Worm (Caenorhabditis elegans): ENCODE data around the gene str-8.

str-8 gene

DNA sequence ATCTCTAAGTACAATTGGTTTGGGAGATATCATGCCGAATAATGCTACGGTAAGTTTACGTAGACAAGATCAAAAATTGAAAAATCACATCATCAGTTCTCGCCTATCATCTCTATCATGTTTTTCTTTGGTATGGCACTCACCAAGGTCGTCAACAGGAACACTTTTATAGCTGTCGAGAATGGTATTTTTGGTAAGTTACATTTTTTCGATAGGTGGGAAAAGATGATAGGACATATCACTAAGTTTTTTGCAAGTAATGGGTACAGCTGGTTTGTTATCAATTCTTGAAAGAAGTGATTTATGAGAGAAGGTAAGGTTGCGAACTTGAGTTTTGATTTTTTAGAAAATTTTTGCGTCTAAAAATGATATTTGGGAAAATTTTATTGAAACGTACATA is 46.8 kb upstream of the str-8 start (continued):
- no peak for TF ChIP-seq snu-23 (GFP tag; optimal IDR thresholded peaks at IDR 0.05)
- no peak for TF ChIP-seq ceh-63 (GFP tag; optimal IDR thresholded peaks at IDR 0.05)
- TF ChIP-seq C04F5.9 (tag; optimal IDR thresholded peaks at IDR 0.05): no peak
- TF ChIP-seq tbx-2 (tag; optimal IDR thresholded peaks at IDR 0.05): no peak
- TF ChIP-seq grh-1 (GFP tag; IDR thresholded peaks at IDR 0.05): no peak; the same call in 1 of the 2 replicates
- no peak for TF ChIP-seq fkh-8 (tag; optimal IDR thresholded peaks at IDR 0.05)
- no peak for TF ChIP-seq fkh-10 (GFP tag; optimal IDR thresholded peaks at IDR 0.05)
- TF ChIP-seq mdl-1 (tag; optimal IDR thresholded peaks at IDR 0.05): no peak
- TF ChIP-seq sox-4 (tag; optimal IDR thresholded peaks at IDR 0.05): no peak
- no peak for TF ChIP-seq nhr-28 (tag; optimal IDR thresholded peaks at IDR 0.05)
- TF ChIP-seq ama-1 (optimal IDR thresholded peaks at IDR 0.05): no peak
- TF ChIP-seq irx-1 (tag; optimal IDR thresholded peaks at IDR 0.05): no peak
- no peak for TF ChIP-seq nhr-84 (tag; optimal IDR thresholded peaks at IDR 0.05)
- no peak for TF ChIP-seq unc-62 (GFP tag; optimal IDR thresholded peaks at IDR 0.05)
- TF ChIP-seq nhr-76 (tag; optimal IDR thresholded peaks at IDR 0.05): no peak
- no peak for TF ChIP-seq zag-1 (tag; optimal IDR thresholded peaks at IDR 0.05)

- TF ChIP-seq ama-1 (optimal IDR thresholded peaks at IDR 0.05) (no peak), nhr-90 (tag; optimal IDR thresholded peaks at IDR 0.05; ENCODE audit: poor library complexity) (no peak), mep-1 (tag; optimal IDR thresholded peaks at IDR 0.05) (no peak)
These were observed 44.4 kb upstream of the str-8 start, which contains the start of gene Y6E2A.1 for ce11 chrV:15710401-15710800. Y6E2A.1 (minus strand) TSS chrV:15710501.

DNA sequence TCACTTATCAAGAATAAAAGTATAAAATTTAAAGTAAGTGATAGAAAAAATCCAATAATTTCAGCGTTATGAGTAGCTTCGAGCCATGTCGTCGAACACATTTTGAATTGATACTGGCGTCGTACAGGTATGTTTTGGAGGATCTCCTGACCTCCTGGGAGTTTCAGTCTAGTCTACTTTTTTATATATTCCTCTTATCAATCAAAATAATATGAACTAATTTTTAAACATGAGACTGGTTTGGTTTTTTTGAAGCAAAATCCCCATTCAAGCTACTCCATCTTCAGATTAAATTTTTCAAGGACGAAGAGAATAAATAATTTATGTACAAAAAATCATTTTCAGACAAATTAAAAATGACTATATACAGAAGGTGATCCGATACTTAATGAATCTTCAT is 42.9 kb upstream of the str-8 start, which contains the start of gene str-101:
str-101 (minus strand) TSS at position 101 of the 400 bp plus-strand sequence.
- TF ChIP-seq ces-1 (GFP tag; optimal IDR thresholded peaks at IDR 0.05): no peak
- no peak for TF ChIP-seq blmp-1 (tag; optimal IDR thresholded peaks at IDR 0.05)
- TF ChIP-seq nhr-47 (tag; optimal IDR thresholded peaks at IDR 0.05): no peak
- no peak for TF ChIP-seq vab-15 (tag; optimal IDR thresholded peaks at IDR 0.05)
- no peak for TF ChIP-seq fkh-8 (tag; optimal IDR thresholded peaks at IDR 0.05)
- no peak for TF ChIP-seq unc-62 (GFP tag; optimal IDR thresholded peaks at IDR 0.05)
- no peak for TF ChIP-seq nhr-20 (tag; optimal IDR thresholded peaks at IDR 0.05)
- no peak for TF ChIP-seq unc-30 (tag; optimal IDR thresholded peaks at IDR 0.05)
- TF ChIP-seq lin-13 (GFP tag; optimal IDR thresholded peaks at IDR 0.05): no peak
- TF ChIP-seq tlp-1 (tag; optimal IDR thresholded peaks at IDR 0.05): no peak
- TF ChIP-seq snu-23 (GFP tag; optimal IDR thresholded peaks at IDR 0.05): no peak
- TF ChIP-seq lin-39 (tag; optimal IDR thresholded peaks at IDR 0.05): no peak
- no peak for TF ChIP-seq irx-1 (tag; optimal IDR thresholded peaks at IDR 0.05)
- TF ChIP-seq swsn-7 (tag; optimal IDR thresholded peaks at IDR 0.05): no peak
- TF ChIP-seq sptf-1 (tag; optimal IDR thresholded peaks at IDR 0.05): no peak
- TF ChIP-seq C34B4.2 (tag; optimal IDR thresholded peaks at IDR 0.05): no peak

DNA sequence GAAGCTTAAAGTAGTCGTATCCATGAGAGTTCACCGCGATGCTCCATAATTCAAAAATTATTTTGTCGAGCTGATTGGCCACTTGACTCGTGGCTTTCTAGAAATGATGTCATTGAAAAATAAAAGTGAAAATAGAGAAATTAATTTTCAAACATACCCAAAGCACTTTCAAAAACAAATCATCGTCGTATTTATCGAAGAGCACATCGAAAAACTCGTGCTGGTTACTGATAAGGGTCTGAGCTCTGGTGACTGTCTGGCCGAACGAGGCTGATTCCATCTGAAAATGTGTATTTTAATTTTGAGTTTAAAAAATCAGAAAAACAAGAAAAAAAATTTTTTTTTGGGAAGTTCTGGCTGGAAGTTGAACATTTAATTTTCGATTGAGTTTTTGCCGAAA is 42.4 kb upstream of the str-8 start:
- TF ChIP-seq mef-2 (tag; optimal IDR thresholded peaks at IDR 0.05): no peak
- TF ChIP-seq elt-2 (tag; optimal IDR thresholded peaks at IDR 0.05): peak; percentile 50
- no peak for TF ChIP-seq unc-130 (tag; optimal IDR thresholded peaks at IDR 0.05)

DNA sequence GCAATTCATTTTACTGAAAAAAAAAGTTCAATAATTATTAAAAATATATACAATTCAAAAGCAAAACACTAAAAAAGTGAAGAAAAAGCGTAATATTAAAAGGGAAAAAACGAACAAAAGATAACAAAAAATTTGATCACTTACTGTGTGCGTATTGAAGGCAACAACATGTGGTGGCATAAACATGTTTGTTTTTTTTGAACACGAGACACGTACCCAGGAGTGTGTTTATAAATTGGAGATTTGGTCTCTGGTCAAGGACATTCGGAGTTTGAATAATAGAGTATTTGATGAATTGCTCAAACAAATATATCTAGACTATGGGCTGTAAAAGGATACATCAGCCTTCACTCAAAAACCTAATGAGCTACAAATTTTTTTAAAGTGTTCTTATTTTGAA is 39.2 kb upstream of the str-8 start:
- TF ChIP-seq xbp-1 (tag; optimal IDR thresholded peaks at IDR 0.05): no peak
- TF ChIP-seq ztf-4 (tag; optimal IDR thresholded peaks at IDR 0.05): no peak
- TF ChIP-seq snpc-4 (tag; optimal IDR thresholded peaks at IDR 0.05): no peak
- no peak for TF ChIP-seq nhr-11 (tag; optimal IDR thresholded peaks at IDR 0.05)
- no peak for TF ChIP-seq efl-3 (GFP tag; optimal IDR thresholded peaks at IDR 0.05)
- no peak for TF ChIP-seq tbx-2 (tag; optimal IDR thresholded peaks at IDR 0.05)
- no peak for TF ChIP-seq fos-1 (tag; optimal IDR thresholded peaks at IDR 0.05)
- no peak for TF ChIP-seq irx-1 (tag; optimal IDR thresholded peaks at IDR 0.05)
- TF ChIP-seq rnt-1 (tag; optimal IDR thresholded peaks at IDR 0.05): no peak
- no peak for TF ChIP-seq zip-4 (GFP tag; optimal IDR thresholded peaks at IDR 0.05)
- no peak for TF ChIP-seq egl-13 (tag; optimal IDR thresholded peaks at IDR 0.05)
- no peak for TF ChIP-seq lin-39 (tag; optimal IDR thresholded peaks at IDR 0.05)
- TF ChIP-seq skn-1 (tag; optimal IDR thresholded peaks at IDR 0.05): no peak
- TF ChIP-seq alr-1 (tag; optimal IDR thresholded peaks at IDR 0.05; ENCODE audit: borderline replicate concordance): no peak

Data from whole organism, L1 larva.